Worm (Caenorhabditis elegans) whole organism, young adult: ENCODE results near the gene wrt-3.

ENCODE experiments used
- F10E7.11 ChIP-seq: sonication (generic microtip); optimal IDR thresholded peaks from 2 replicates; lab custom pipeline; 2017; ENCODE audit warnings: mild to moderate bottlenecking, missing genetic modification characterization, moderate library complexity, missing compliant biosample characterization
- F39B2.1 ChIP-seq: fragments of 200-800 bp; sonication (Bioruptor generic); IDR thresholded peaks from 2 replicates; pipeline ENCODE4 v1.3.6; 2022; ENCODE audit warnings: missing genetic modification reagents, missing genetic modification characterization, missing compliant biosample characterization
- K11D2.4 ChIP-seq: fragments of 200-800 bp; sonication (Bioruptor generic); IDR thresholded peaks from 2 replicates; pipeline ENCODE4 v1.3.6; 2022; ENCODE audit warnings: missing genetic modification reagents, missing genetic modification characterization, missing compliant biosample characterization
- ama-1 ChIP-seq, 3 experiments: fragments of 150-350 bp in 1 of 3; sonication (generic microtip) in 2 of 3; optimal IDR thresholded peaks; 2 replicates each; lab custom pipeline; 2014 to 2018; ENCODE audit warnings: missing biosample characterization in 2 of 3, missing genetic modification characterization in 2 of 3, missing genetic modification reagents in 2 of 3
- ceh-100 ChIP-seq: fragments of 200-800 bp; sonication (Bioruptor generic); IDR thresholded peaks from 2 replicates; pipeline ENCODE4 v1.3.6; 2022; ENCODE audit warnings: missing genetic modification reagents, missing genetic modification characterization, missing compliant biosample characterization
- him-1 ChIP-seq: sonication (generic microtip); optimal IDR thresholded peaks from 2 replicates; lab custom pipeline; 2016; ENCODE audit warnings: missing genotype, missing genetic modification reagents, missing genetic modification characterization, missing compliant biosample characterization
- hmg-20 ChIP-seq: fragments of 200-800 bp; sonication (Bioruptor generic); IDR thresholded peaks from 2 replicates; pipeline ENCODE4 v1.3.6; 2022; ENCODE audit warnings: missing genetic modification reagents, missing genetic modification characterization, missing compliant biosample characterization
- let-607 ChIP-seq, 2 experiments: fragments of 200-800 bp in 1 of 2; sonication (Bioruptor generic) in 1 of 2; sonication (generic microtip) in 1 of 2; optimal IDR thresholded peaks; 2 replicates each; lab custom pipeline; 2016 to 2018; ENCODE audit warnings: mild to moderate bottlenecking in 2 of 2, missing compliant biosample characterization in 2 of 2, missing genetic modification characterization in 2 of 2, moderate library complexity in 2 of 2, missing genotype in 1 of 2
- sea-2 ChIP-seq: fragments of 200-800 bp; sonication (Bioruptor generic); IDR thresholded peaks from 2 replicates; pipeline ENCODE4 v1.3.6; 2022; ENCODE audit warnings: missing genetic modification characterization, missing compliant biosample characterization
- unc-130 ChIP-seq: sonication (generic microtip); optimal IDR thresholded peaks from 2 replicates; lab custom pipeline; 2016; ENCODE audit warnings: missing genetic modification reagents, missing genetic modification characterization, missing compliant biosample characterization

DNA sequence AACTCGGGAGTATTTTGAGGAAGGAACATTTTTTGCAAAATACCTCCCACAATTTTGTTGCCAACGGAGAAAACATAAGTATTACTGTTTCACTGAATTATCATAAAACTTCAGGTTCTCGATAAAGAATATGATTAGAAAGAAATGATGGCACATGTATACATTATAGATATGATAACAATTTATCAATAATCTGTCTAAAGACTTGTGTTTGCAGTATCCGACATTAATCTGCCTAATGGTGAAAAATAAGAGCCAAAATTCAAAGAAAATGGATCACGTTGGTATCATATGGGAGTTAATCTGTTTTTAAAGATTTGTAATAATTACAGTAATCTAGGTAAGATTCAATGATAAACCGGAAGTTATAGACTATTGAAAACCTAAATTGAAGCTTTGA is 43.4 kb upstream of the wrt-3 start:
- TF ChIP-seq F10E7.11 (tag; lab: Kevin White, UChicago) (no peak), let-607 (tag; optimal IDR thresholded peaks at IDR 0.05; lab: Kevin White, UChicago) (no peak), hmg-20 (no peak), ceh-100 (GFP tag; lab: Robert Waterston, UW) (no peak), ama-1 (optimal IDR thresholded peaks at IDR 0.05; lab: Kevin White, UChicago) (no peak), ama-1 (GFP tag; optimal IDR thresholded peaks at IDR 0.05; lab: Kevin White, UChicago) (no peak), sea-2 (GFP tag; lab: Robert Waterston, UW) (no peak), K11D2.4 (no peak), unc-130 (GFP tag; lab: Kevin White, UChicago) (no peak), F39B2.1 (no peak), him-1 (tag; lab: Kevin White, UChicago) (no peak)
